Worm (Caenorhabditis elegans) whole organism, L2 larva: ENCODE results near the gene F34D10.3.

Source experiments
- C34F6.9 ChIP-seq: fragments of 150-350 bp; optimal IDR thresholded peaks from 2 replicates; lab custom pipeline; 2014; ENCODE audit warnings: missing biosample characterization, missing genetic modification characterization
- F13H6.1 ChIP-seq: sonication (generic microtip); optimal IDR thresholded peaks from 2 replicates; lab custom pipeline; 2016; ENCODE audit warnings: missing genetic modification characterization, missing compliant biosample characterization
- Y55F3AM.14 ChIP-seq: fragments of 200-800 bp; sonication (Bioruptor generic); optimal IDR thresholded peaks from 2 replicates; lab custom pipeline; 2018; ENCODE audit warnings: mild to moderate bottlenecking, missing genetic modification characterization, missing compliant biosample characterization
- ZK546.5 ChIP-seq: sonication (generic microtip); optimal IDR thresholded peaks from 2 replicates; lab custom pipeline; 2017; ENCODE audit warnings: missing biosample characterization, missing genetic modification characterization
- alr-1 ChIP-seq: fragments of 150-350 bp; optimal IDR thresholded peaks from 2 replicates; lab custom pipeline; 2014; ENCODE audit warnings: missing biosample characterization, missing genetic modification characterization
- aly-2 ChIP-seq: fragments of 150-350 bp; optimal IDR thresholded peaks from 2 replicates; lab custom pipeline; 2014; ENCODE audit warnings: missing biosample characterization, missing genetic modification characterization
- blmp-1 ChIP-seq: sonication (generic microtip); optimal IDR thresholded peaks from 2 replicates; lab custom pipeline; 2017; ENCODE audit warnings: missing genetic modification characterization, mild to moderate bottlenecking, missing compliant biosample characterization, antibody characterized with exemption, moderate library complexity; ENCODE audit not compliant: insufficient read depth
- ceh-16 ChIP-seq: fragments of 150-350 bp; optimal IDR thresholded peaks from 2 replicates; lab custom pipeline; 2014; ENCODE audit warnings: missing biosample characterization, missing genetic modification characterization
- ceh-82 ChIP-seq: fragments of 150-350 bp; optimal IDR thresholded peaks from 2 replicates; lab custom pipeline; 2014; ENCODE audit warnings: missing biosample characterization, missing genetic modification characterization
- crh-2 ChIP-seq: sonication (generic microtip); optimal IDR thresholded peaks from 2 replicates; lab custom pipeline; 2017; ENCODE audit warnings: missing biosample characterization, missing genetic modification characterization
- dmd-4 ChIP-seq: sonication (generic microtip); optimal IDR thresholded peaks from 2 replicates; lab custom pipeline; 2017; ENCODE audit warnings: missing biosample characterization, missing genetic modification characterization
- elt-1 ChIP-seq: fragments of 150-350 bp; optimal IDR thresholded peaks from 2 replicates; lab custom pipeline; 2014; ENCODE audit warnings: missing biosample characterization, missing genetic modification characterization
- elt-3 ChIP-seq: sonication (generic microtip); optimal IDR thresholded peaks from 2 replicates; lab custom pipeline; 2017; ENCODE audit warnings: missing biosample characterization, missing genetic modification characterization
- fos-1 ChIP-seq: fragments of 150-350 bp; optimal IDR thresholded peaks from 2 replicates; lab custom pipeline; 2014; ENCODE audit warnings: missing biosample characterization, missing genetic modification characterization
- lin-11 ChIP-seq: fragments of 150-350 bp; sonication (generic microtip); optimal IDR thresholded peaks from 2 replicates; lab custom pipeline; 2014; ENCODE audit warnings: missing biosample characterization, missing genetic modification characterization, inconsistent platforms, mixed read lengths
- lin-13 ChIP-seq: fragments of 150-350 bp; optimal IDR thresholded peaks from 2 replicates; lab custom pipeline; 2014; ENCODE audit warnings: missing biosample characterization, missing genetic modification reagents, missing genetic modification characterization
- lin-39 ChIP-seq: fragments of 150-350 bp; optimal IDR thresholded peaks from 2 replicates; lab custom pipeline; 2014; ENCODE audit warnings: missing biosample characterization, missing genetic modification reagents, missing genetic modification characterization
- lsy-2 ChIP-seq, 2 experiments: fragments of 150-350 bp in 1 of 2; sonication (generic microtip) in 1 of 2; optimal IDR thresholded peaks; 2 replicates each; lab custom pipeline; 2014 to 2017; ENCODE audit warnings: missing biosample characterization in 2 of 2, missing genetic modification characterization in 2 of 2
- mdl-1 ChIP-seq, 2 experiments: fragments of 150-350 bp in 1 of 2; sonication (generic microtip) in 1 of 2; optimal IDR thresholded peaks; 2 replicates each; lab custom pipeline; 2017; ENCODE audit warnings: missing biosample characterization in 2 of 2, missing genetic modification characterization in 2 of 2
- nhr-10 ChIP-seq: sonication (generic microtip); optimal IDR thresholded peaks from 2 replicates; lab custom pipeline; 2017; ENCODE audit warnings: missing biosample characterization, missing genetic modification characterization
- nhr-11 ChIP-seq: fragments of 150-350 bp; optimal IDR thresholded peaks from 2 replicates; lab custom pipeline; 2014; ENCODE audit warnings: missing biosample characterization, missing genetic modification characterization
- nhr-12 ChIP-seq: fragments of 150-350 bp; optimal IDR thresholded peaks from 2 replicates; lab custom pipeline; 2014; ENCODE audit warnings: missing biosample characterization, missing genetic modification characterization
- nhr-237 ChIP-seq: fragments of 150-350 bp; optimal IDR thresholded peaks from 2 replicates; lab custom pipeline; 2014; ENCODE audit warnings: missing biosample characterization, missing genetic modification characterization
- nhr-25 ChIP-seq: fragments of 150-350 bp; sonication (generic microtip); optimal IDR thresholded peaks from 3 replicates; lab custom pipeline; 2014; ENCODE audit warnings: missing biosample characterization, missing genetic modification characterization
- nhr-6 ChIP-seq: fragments of 150-350 bp; optimal IDR thresholded peaks from 2 replicates; lab custom pipeline; 2014; ENCODE audit warnings: missing biosample characterization, missing genetic modification characterization
- nhr-77 ChIP-seq: fragments of 150-350 bp; optimal IDR thresholded peaks from 2 replicates; lab custom pipeline; 2014; ENCODE audit warnings: missing biosample characterization, missing genetic modification characterization
- peb-1 ChIP-seq: fragments of 150-350 bp; optimal IDR thresholded peaks from 2 replicates; lab custom pipeline; 2014; ENCODE audit warnings: missing biosample characterization, missing genetic modification characterization
- skn-1 ChIP-seq: sonication (generic microtip); optimal IDR thresholded peaks from 2 replicates; lab custom pipeline; 2017; ENCODE audit warnings: missing biosample characterization, missing genetic modification characterization
- sma-9 ChIP-seq, 2 experiments: fragments of 150-350 bp in 1 of 2; sonication (generic microtip) in 1 of 2; optimal IDR thresholded peaks; 2 replicates each; lab custom pipeline; 2014 to 2016; ENCODE audit warnings: missing genetic modification characterization in 2 of 2, mild to moderate bottlenecking in 1 of 2, missing biosample characterization in 1 of 2, missing compliant biosample characterization in 1 of 2, missing genetic modification reagents in 1 of 2, moderate library complexity in 1 of 2
- snpc-4 ChIP-seq: fragments of 150-350 bp; optimal IDR thresholded peaks from 2 replicates; lab custom pipeline; 2014; ENCODE audit warnings: missing biosample characterization, missing genetic modification characterization
- unc-39 ChIP-seq: fragments of 150-350 bp; optimal IDR thresholded peaks from 2 replicates; lab custom pipeline; 2014; ENCODE audit warnings: missing biosample characterization, missing genetic modification characterization
- zag-1 ChIP-seq: fragments of 150-350 bp; optimal IDR thresholded peaks from 2 replicates; lab custom pipeline; 2014; ENCODE audit warnings: missing biosample characterization, missing genetic modification characterization
- ztf-1 ChIP-seq: fragments of 200-800 bp; sonication (Bioruptor generic); conservative IDR thresholded peaks from 2 replicates; pipeline ENCODE4 v1.3.6; 2022; ENCODE audit warnings: missing genetic modification characterization, missing compliant biosample characterization
- ztf-11 ChIP-seq: sonication (generic microtip); optimal IDR thresholded peaks from 2 replicates; lab custom pipeline; 2017; ENCODE audit warnings: missing biosample characterization, missing genetic modification characterization
- ztf-4 ChIP-seq: fragments of 150-350 bp; optimal IDR thresholded peaks from 2 replicates; lab custom pipeline; 2014; ENCODE audit warnings: missing biosample characterization, missing genetic modification characterization

F34D10.3 gene

DNA sequence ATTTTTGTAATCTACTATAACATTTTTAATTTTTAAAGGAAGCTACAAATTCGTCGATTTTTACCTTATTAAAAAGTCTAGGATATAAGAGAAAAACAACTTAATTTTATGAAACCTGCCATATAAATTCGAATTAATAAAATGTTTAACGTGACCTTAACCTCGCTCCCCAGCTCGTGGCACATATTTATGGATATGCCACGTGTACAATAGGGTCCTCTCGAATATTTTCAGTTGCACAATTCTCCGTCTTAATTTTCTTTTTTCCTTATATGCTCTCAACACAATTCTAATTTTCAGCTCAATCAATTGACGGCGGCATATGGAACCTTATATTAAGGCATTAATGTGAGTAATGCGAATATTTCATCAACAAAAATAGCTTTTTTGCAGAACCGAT, 2.2 kb downstream of the F34D10.3 start, which contains the start of gene F34D10.4:
Gene F34D10.4 (plus strand): TSS at position 301 of the 400 bp plus-strand sequence.
- no peak for TF ChIP-seq skn-1 (tag; lab: Kevin White, UChicago)
- no peak for TF ChIP-seq F13H6.1
- TF ChIP-seq nhr-12 (tag; lab: Kevin White, UChicago) = no peak
- TF ChIP-seq alr-1 (tag; lab: Kevin White, UChicago) = no peak
- TF ChIP-seq crh-2 = no peak
- no peak for TF ChIP-seq nhr-11 (tag; lab: Kevin White, UChicago)
- TF ChIP-seq Y55F3AM.14 = no peak
- TF ChIP-seq blmp-1 = no peak

DNA sequence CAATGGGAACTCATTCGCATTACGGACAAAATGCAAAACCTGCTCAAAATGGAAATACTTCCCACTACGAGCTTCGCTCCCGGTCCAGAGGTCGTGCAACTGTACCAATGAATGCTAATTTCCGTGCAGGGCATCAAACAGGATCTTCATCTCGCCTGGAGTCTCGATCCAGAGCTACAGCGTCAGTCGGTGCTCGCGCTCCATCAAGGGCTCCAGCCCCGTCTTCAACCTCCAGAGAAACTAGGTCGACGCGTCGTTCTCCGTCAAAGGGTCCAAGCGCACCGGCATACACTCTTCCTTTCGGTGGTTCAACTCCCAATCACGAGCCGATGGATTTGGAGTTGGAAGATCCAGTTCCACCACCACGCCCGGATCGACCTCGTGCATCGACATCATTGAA, 3.7 kb downstream of the F34D10.3 start:
- no peak for TF ChIP-seq elt-3 (tag; lab: Kevin White, UChicago)

DNA sequence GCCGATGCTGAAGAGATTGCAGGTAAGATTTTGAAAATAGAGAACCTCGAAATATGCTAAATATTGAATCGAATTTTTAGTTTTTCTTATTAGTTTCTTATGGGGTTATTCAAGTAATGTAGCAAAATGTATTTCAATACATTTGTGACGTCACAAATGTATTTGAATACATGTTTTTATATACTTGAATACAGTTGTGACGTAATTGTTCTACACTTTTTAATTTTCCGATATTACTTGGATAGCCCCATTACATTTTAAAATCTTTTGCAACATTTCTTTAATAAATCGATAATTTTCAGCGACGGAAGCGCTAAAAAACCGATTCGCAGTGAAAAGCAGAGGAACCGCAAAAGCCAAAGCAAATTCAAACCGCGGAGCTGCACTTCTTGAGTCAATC, 4.3 kb downstream of the F34D10.3 start:
- TF ChIP-seq ceh-16 (tag; lab: Kevin White, UChicago) = no peak
- no peak for TF ChIP-seq nhr-6
- no peak for TF ChIP-seq lin-13 (GFP tag; lab: Kevin White, UChicago)
- no peak for TF ChIP-seq unc-39 (tag; lab: Kevin White, UChicago)
- TF ChIP-seq alr-1 (tag; lab: Kevin White, UChicago) = no peak
- no peak for TF ChIP-seq aly-2 (tag; lab: Kevin White, UChicago)
- TF ChIP-seq lin-39 (tag; lab: Kevin White, UChicago) = no peak
- no peak for TF ChIP-seq fos-1 (tag; lab: Kevin White, UChicago)
- TF ChIP-seq ZK546.5 (tag; lab: Kevin White, UChicago) = no peak
- no peak for TF ChIP-seq sma-9 (GFP tag; optimal IDR thresholded peaks at IDR 0.05; lab: Kevin White, UChicago)
- TF ChIP-seq sma-9 (tag; optimal IDR thresholded peaks at IDR 0.05; lab: Kevin White, UChicago) = no peak
- no peak for TF ChIP-seq peb-1 (tag; lab: Kevin White, UChicago)

DNA sequence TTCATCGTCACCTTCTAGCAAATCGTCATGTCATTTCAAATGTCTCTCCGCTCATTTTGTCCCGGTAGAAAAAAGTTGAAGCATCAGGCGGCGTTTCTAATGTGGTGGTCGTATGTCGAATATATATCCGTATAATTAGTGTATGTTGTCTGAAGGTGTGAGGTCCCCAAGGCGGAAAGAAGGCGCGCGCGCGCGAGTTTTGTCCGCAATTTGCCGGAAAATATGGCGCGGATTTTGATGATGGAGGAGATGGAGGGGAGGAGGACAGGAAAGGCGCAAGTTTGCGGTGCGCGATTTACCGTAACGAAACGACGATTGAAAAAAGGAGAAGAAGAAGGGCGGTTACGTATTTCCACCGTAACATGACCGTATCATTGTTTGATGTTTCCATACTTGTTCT, 8.0 kb downstream of the F34D10.3 start:
- no peak for TF ChIP-seq skn-1 (tag; lab: Kevin White, UChicago)
- no peak for TF ChIP-seq nhr-6
- no peak for TF ChIP-seq ztf-11 (tag; lab: Kevin White, UChicago)
- TF ChIP-seq ceh-16 (tag; lab: Kevin White, UChicago) = no peak
- TF ChIP-seq aly-2 (tag; lab: Kevin White, UChicago) = no peak
- no peak for TF ChIP-seq nhr-237 (tag; lab: Kevin White, UChicago)
- TF ChIP-seq zag-1 (tag; lab: Kevin White, UChicago) = no peak
- no peak for TF ChIP-seq ztf-4 (tag; lab: Kevin White, UChicago)
- no peak for TF ChIP-seq sma-9 (GFP tag; optimal IDR thresholded peaks at IDR 0.05; lab: Kevin White, UChicago)
- TF ChIP-seq sma-9 (tag; optimal IDR thresholded peaks at IDR 0.05; lab: Kevin White, UChicago) = no peak
- TF ChIP-seq fos-1 (tag; lab: Kevin White, UChicago) = no peak
- no peak for TF ChIP-seq ZK546.5 (tag; lab: Kevin White, UChicago)
- no peak for TF ChIP-seq C34F6.9
- no peak for TF ChIP-seq ceh-82 (tag; lab: Kevin White, UChicago)
- no peak for TF ChIP-seq F13H6.1
- no peak for TF ChIP-seq blmp-1

DNA sequence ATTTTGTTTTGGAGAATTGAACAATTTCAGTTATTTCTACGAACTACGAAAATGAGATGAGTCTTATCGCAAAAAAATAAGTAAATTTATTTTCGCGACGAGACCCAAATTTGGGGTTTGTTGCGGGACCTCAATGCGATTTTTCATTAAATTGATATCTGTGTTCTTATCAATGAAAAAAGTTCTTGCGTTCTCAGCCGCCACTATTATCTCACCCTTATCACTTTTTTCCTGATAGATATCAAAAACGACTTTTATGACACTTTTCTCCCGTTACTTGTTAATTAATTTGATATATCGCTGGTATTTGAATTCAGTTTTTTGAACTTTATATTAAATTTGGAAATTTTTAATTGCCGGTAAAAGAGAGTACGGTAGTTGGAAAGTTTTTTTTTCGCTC, 9.3 kb downstream of the F34D10.3 start:
- TF ChIP-seq ztf-11 (tag; lab: Kevin White, UChicago) (no peak), ztf-1 (GFP tag; lab: Robert Waterston, UW) (no peak), nhr-10 (tag; lab: Kevin White, UChicago) (no peak), snpc-4 (no peak), nhr-6 (no peak), aly-2 (tag; lab: Kevin White, UChicago) (no peak), nhr-25 (no peak), dmd-4 (tag; lab: Kevin White, UChicago) (no peak)

DNA sequence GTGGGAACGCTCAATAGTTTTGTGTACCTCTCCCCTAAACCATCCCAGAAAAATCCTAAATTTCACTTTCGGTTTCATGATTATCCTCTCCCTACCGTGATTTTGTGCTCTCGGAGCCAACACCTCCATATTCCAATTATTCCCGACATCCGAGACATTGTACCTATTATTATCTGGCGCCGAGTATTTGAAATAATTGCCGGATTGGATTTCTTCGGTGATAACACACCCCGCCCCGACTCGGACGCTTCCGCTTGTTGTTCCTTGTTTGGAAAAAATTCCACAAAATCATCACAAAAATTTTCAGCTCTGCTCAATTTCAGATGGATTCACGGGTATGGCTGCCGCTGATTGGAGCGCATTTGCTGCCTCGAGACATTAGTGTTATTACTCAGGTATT, 11.1 kb downstream of the F34D10.3 start, which contains the start of gene lin-48:
Gene lin-48 (plus strand): TSS at position 301 of the 400 bp plus-strand sequence.
- no peak for TF ChIP-seq mdl-1 (tag; optimal IDR thresholded peaks at IDR 0.05; lab: Kevin White, UChicago)
- TF ChIP-seq nhr-10 (tag; lab: Kevin White, UChicago) = no peak
- TF ChIP-seq unc-39 (tag; lab: Kevin White, UChicago) = no peak
- TF ChIP-seq sma-9 (GFP tag; optimal IDR thresholded peaks at IDR 0.05; lab: Kevin White, UChicago) = no peak
- TF ChIP-seq sma-9 (tag; optimal IDR thresholded peaks at IDR 0.05; lab: Kevin White, UChicago) = no peak
- TF ChIP-seq lsy-2 (tag; optimal IDR thresholded peaks at IDR 0.05; lab: Kevin White, UChicago) = no peak
- TF ChIP-seq alr-1 (tag; lab: Kevin White, UChicago) = no peak
- no peak for TF ChIP-seq dmd-4 (tag; lab: Kevin White, UChicago)
- TF ChIP-seq lin-11 (tag; lab: Kevin White, UChicago) = no peak
- TF ChIP-seq ceh-82 (tag; lab: Kevin White, UChicago) = no peak
- no peak for TF ChIP-seq fos-1 (tag; lab: Kevin White, UChicago)
- TF ChIP-seq C34F6.9 = no peak
- TF ChIP-seq nhr-77 (tag; lab: Kevin White, UChicago) = no peak
- TF ChIP-seq elt-1 (tag; lab: Kevin White, UChicago) = no peak
